Fruit fly (Drosophila melanogaster): ENCODE data around the gene CG4911.
A peak's percentile ranks its signal among the peaks of the same experiment; 100 is the strongest.

Gene CG4911

DNA sequence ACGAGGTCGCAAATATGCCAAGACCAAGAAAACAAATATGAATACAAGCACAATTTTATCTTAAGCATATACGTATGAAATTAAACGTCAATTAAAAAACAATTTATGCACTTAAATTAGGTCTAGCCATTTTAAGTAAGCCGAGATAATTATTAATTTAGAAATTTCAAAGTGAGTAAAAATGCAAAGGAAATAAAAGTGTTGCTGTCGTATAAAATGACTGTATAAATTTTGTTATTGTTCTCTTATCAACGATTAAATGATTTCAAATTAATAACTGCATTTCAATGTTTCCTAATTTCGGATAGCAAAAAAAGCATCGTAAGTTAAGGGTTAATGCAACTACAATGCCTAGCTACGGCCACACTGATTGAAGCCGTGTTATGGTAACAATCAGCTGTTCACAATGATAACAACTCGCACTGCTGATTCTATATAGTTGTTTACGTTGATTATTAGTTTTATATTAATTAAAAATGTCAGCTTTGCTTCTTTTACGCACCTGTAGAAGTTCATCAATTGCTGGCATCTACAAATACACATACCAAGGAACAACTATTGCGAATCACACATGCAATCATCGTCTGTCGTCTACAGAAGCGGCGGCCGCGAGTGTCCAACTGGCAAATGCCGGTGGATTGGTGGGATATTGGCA is at the start of gene CG4911, which contains the start of gene CG4942 (continued):
- TF ChIP-seq CG11723 (GFP tag; optimal IDR thresholded peaks at IDR 0.05) (peak; percentile 17), CG13287 (GFP tag; IDR thresholded peaks at IDR 0.05; ENCODE audit: partially characterized antibody) (no peak), bab2 (GFP tag; optimal IDR thresholded peaks at IDR 0.05) (no peak), CG11456 (GFP tag; IDR thresholded peaks at IDR 0.05) (peak; percentile 73; the same call in 2 of the 3 replicates), zf30C (GFP tag; optimal IDR thresholded peaks at IDR 0.05) (no peak), sisA (GFP tag; IDR thresholded peaks at IDR 0.05) (peak; percentile 70), Trl (optimal IDR thresholded peaks at IDR 0.05) (no peak), Trl (GFP tag; optimal IDR thresholded peaks at IDR 0.05) (peak; percentile 61), CG4730 (GFP tag; IDR thresholded peaks at IDR 0.05) (peak; percentile 18; the same call in 1 of the 2 replicates), Doc2 (GFP tag; IDR thresholded peaks at IDR 0.05) (no peak), CG8281 (tag; optimal IDR thresholded peaks at IDR 0.05) (peak; percentile 45), CG13296 (GFP tag; optimal IDR thresholded peaks at IDR 0.05) (peak; percentile 46), TFAM (GFP tag; optimal IDR thresholded peaks at IDR 0.05) (no peak), CG11695 (GFP tag; IDR thresholded peaks at IDR 0.05) (no peak), CG2120 (GFP tag; optimal IDR thresholded peaks at IDR 0.05) (peak; percentile 88), CG5953 (GFP tag; IDR thresholded peaks at IDR 0.05) (no peak), ems (GFP tag; optimal IDR thresholded peaks at IDR 0.05) (no peak), peb (GFP tag; IDR thresholded peaks at IDR 0.05) (no peak), dimm (GFP tag; IDR thresholded peaks at IDR 0.05) (0 out of 2 replicates have a peak, but pooled peaks have one; percentile 51), dmrt11E (tag; optimal IDR thresholded peaks at IDR 0.05) (peak; percentile 74), Dp (GFP tag; optimal IDR thresholded peaks at IDR 0.05) (peak; percentile 1), sr (GFP tag; IDR thresholded peaks at IDR 0.05) (no peak), Hey (tag; optimal IDR thresholded peaks at IDR 0.05) (no peak), ttk (GFP tag; IDR thresholded peaks at IDR 0.05) (peak; percentile 49), wor (GFP tag; IDR thresholded peaks at IDR 0.05) (no peak), BEAF-32 (GFP tag; optimal IDR thresholded peaks at IDR 0.05) (peak; percentile 49), fd64A (GFP tag; optimal IDR thresholded peaks at IDR 0.05) (no peak), CG11560 (tag; IDR thresholded peaks at IDR 0.05) (no peak), CG10147 (GFP tag; optimal IDR thresholded peaks at IDR 0.05) (peak; percentile 78), schlank (tag; optimal IDR thresholded peaks at IDR 0.05) (no peak), chn (GFP tag; optimal IDR thresholded peaks at IDR 0.05) (peak; percentile 72), repo (GFP tag; optimal IDR thresholded peaks at IDR 0.05) (peak; percentile 10), CG7556 (GFP tag; optimal IDR thresholded peaks at IDR 0.05) (peak; percentile 42), Hand (GFP tag; optimal IDR thresholded peaks at IDR 0.05) (no peak), CG17359 (tag; optimal IDR thresholded peaks at IDR 0.05) (peak; percentile 66), dm (GFP tag; optimal IDR thresholded peaks at IDR 0.05) (peak; percentile 18), D (optimal IDR thresholded peaks at IDR 0.05) (no peak), D (GFP tag; optimal IDR thresholded peaks at IDR 0.05) (peak; percentile 45), Nf-YB (GFP tag; optimal IDR thresholded peaks at IDR 0.05) (peak; percentile 35), CG10959 (GFP tag; IDR thresholded peaks at IDR 0.05) (peak; percentile 96), HLH54F (GFP tag; optimal IDR thresholded peaks at IDR 0.05) (peak; percentile 80), bcd (GFP tag; optimal IDR thresholded peaks at IDR 0.05) (peak; percentile 71), grn (GFP tag; optimal IDR thresholded peaks at IDR 0.05) (no peak), bowl (GFP tag; IDR thresholded peaks at IDR 0.05) (no peak), CG32772 (GFP tag; IDR thresholded peaks at IDR 0.05) (no peak; the same call in 1 of the 2 replicates), gem (tag; optimal IDR thresholded peaks at IDR 0.05) (peak; percentile 81), CG13123 (GFP tag; optimal IDR thresholded peaks at IDR 0.05) (peak; percentile 75), HLHmδ (GFP tag; optimal IDR thresholded peaks at IDR 0.05) (no peak), Dad (GFP tag; optimal IDR thresholded peaks at IDR 0.05) (peak; percentile 63), CG10979 (tag; optimal IDR thresholded peaks at IDR 0.05) (peak; percentile 51), h (optimal IDR thresholded peaks at IDR 0.05) (no peak), CG2712 (tag; optimal IDR thresholded peaks at IDR 0.05) (peak; percentile 76)
